Worm (Caenorhabditis elegans): ENCODE results near the gene cyn-3.

cyn-3 gene

DNA sequence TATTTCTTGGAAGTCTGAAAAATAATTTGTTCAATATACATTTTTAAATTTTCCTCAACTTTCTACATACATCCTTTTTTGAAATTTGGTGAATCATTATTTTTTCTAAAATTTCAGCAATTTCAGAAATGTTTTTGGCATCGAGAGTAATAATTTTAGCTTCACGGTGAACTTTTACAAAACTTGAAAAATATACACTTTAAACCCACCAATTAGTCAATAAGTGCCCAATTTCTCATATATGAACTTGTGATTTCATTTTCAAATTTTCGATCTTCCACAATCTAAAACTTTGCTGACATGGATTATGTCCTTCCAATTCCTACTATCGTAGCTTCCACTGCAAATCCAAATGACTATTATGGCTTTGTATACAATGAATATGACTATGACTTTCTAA, 33.9 kb downstream of the cyn-3 start, which contains the start of gene srw-24:
srw-24 (plus strand) TSS at position 301 of the 400 bp plus-strand sequence.
- TF ChIP-seq pqm-1 (tag; optimal IDR thresholded peaks at IDR 0.05) (no peak), rnt-1 (tag; optimal IDR thresholded peaks at IDR 0.05) (no peak), pax-1 (tag; optimal IDR thresholded peaks at IDR 0.05) (no peak), ceh-2 (tag; optimal IDR thresholded peaks at IDR 0.05) (no peak), hlh-30 (tag; optimal IDR thresholded peaks at IDR 0.05; ENCODE audit: insufficient read depth) (no peak), ceh-14 (tag; optimal IDR thresholded peaks at IDR 0.05) (no peak), ceh-18 (tag; optimal IDR thresholded peaks at IDR 0.05) (no peak), ceh-31 (tag; optimal IDR thresholded peaks at IDR 0.05) (no peak), ets-4 (tag; optimal IDR thresholded peaks at IDR 0.05) (no peak), unc-55 (GFP tag; optimal IDR thresholded peaks at IDR 0.05) (no peak), ceh-34 (tag; optimal IDR thresholded peaks at IDR 0.05) (no peak), nhr-11 (tag; optimal IDR thresholded peaks at IDR 0.05) (no peak), syd-9 (tag; optimal IDR thresholded peaks at IDR 0.05) (no peak)

DNA sequence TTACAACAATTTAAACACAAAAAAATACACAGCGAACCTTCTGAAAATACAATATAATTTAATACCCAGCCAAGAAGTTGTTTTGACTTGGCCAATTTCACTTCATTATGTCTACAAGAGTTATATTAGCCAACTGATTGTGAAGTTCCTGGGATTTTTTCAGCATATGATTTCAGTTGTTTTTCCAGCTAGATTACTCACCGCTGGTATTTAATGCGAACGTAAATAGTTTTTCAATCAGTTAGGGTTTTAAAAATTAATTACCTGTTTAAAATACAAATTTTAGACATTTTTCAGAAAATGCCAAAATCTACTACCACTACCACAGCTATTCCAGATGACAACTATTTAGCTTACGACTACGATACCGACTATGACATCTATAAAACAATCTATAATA, 35.9 kb downstream of the cyn-3 start, which contains the start of gene srw-14:
srw-14 (plus strand) TSS at position 301 of the 400 bp plus-strand sequence.
- TF ChIP-seq pha-4 (tag; optimal IDR thresholded peaks at IDR 0.05) (no peak), hlh-13 (GFP tag; optimal IDR thresholded peaks at IDR 0.05) (no peak), pag-3 (tag; optimal IDR thresholded peaks at IDR 0.05; ENCODE audit: borderline replicate concordance) (no peak), zip-5 (tag; optimal IDR thresholded peaks at IDR 0.05) (no peak), che-1 (tag; optimal IDR thresholded peaks at IDR 0.05) (no peak), F13H6.1 (tag; optimal IDR thresholded peaks at IDR 0.05) (no peak), hlh-8 (tag; optimal IDR thresholded peaks at IDR 0.05) (no peak), elt-2 (tag; optimal IDR thresholded peaks at IDR 0.05) (no peak), ceh-6 (GFP tag; optimal IDR thresholded peaks at IDR 0.05) (no peak), ceh-14 (tag; optimal IDR thresholded peaks at IDR 0.05) (no peak), nhr-232 (tag; optimal IDR thresholded peaks at IDR 0.05) (no peak), npax-4 (tag; optimal IDR thresholded peaks at IDR 0.05) (no peak), hlh-6 (tag; optimal IDR thresholded peaks at IDR 0.05) (no peak), gmeb-2 (tag; optimal IDR thresholded peaks at IDR 0.05) (no peak), ceh-2 (tag; optimal IDR thresholded peaks at IDR 0.05) (no peak)

DNA sequence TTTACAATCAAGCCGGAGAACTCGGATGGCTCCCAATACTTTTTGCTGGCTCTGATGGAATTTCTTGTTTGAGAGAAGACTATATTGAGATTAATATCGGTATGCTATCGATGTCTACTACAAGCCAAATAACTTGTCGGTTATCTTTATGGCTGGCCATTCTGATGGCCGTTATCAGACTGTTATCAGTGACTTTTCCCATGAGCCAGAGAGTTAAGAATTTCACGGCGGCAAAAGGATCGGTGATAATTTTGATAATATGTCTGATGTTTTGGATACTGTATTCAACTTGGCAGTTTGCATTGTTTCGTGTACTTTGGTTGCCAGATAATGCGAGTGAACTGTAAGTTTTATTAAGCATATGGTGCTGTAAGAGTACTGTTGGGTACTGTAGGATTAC, 36.5 kb downstream of the cyn-3 start:
- TF ChIP-seq elt-2 (tag; optimal IDR thresholded peaks at IDR 0.05) = peak; percentile 95
- no peak for TF ChIP-seq hlh-15 (tag; optimal IDR thresholded peaks at IDR 0.05)

DNA sequence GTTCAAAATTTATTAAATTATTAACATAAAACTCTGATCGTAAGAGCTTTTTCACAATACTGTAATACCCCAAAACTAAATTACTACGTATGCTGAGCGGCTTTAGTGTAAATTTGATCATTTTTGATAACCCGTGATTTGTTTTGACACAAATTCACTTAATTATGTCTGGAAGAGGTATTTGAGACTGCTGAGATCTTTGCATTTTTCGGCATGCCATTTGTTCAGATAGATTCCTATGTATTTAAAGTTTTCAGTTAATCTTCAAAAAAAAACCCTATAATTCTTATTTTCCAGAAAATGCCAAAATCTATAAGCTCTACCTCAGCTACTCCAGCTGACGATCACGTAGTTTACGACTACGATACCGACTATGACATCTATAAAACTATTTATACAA, 40.5 kb downstream of the cyn-3 start, which contains the start of gene srw-15:
srw-15 (plus strand) TSS at position 301 of the 400 bp plus-strand sequence.
- TF ChIP-seq sox-4 (tag; optimal IDR thresholded peaks at IDR 0.05) (no peak), eyg-1 (tag; optimal IDR thresholded peaks at IDR 0.05) (no peak), syd-9 (tag; optimal IDR thresholded peaks at IDR 0.05) (no peak), K02D7.2 (tag; optimal IDR thresholded peaks at IDR 0.05) (no peak), nhr-11 (tag; optimal IDR thresholded peaks at IDR 0.05) (no peak)

DNA sequence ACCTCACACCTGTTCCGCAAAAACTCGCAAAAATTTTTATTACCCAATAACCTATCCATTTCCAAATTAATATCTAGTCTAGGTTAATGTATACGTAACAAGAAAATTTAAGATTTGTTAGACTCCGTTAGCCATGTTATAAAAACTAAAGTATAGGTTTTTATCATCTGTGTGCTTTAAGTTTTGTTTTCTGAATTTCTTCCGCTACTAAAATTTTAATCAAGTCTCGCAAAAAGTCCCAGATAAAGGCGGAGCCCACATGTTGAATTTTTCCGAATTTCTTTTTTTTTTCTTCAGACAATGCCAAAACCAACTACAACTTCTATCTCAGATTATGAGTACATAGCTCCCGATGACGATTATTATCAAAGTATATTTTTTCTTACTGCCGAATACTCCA, 42.5 kb downstream of the cyn-3 start, which contains the start of gene srw-13:
srw-13 (plus strand) TSS at position 301 of the 400 bp plus-strand sequence.
- TF ChIP-seq sox-2 (GFP tag; IDR thresholded peaks at IDR 0.05) = no peak
- TF ChIP-seq hlh-8 (tag; optimal IDR thresholded peaks at IDR 0.05) = no peak
- no peak for TF ChIP-seq fax-1 (tag; optimal IDR thresholded peaks at IDR 0.05)
- no peak for TF ChIP-seq gmeb-2 (tag; optimal IDR thresholded peaks at IDR 0.05)
- TF ChIP-seq odd-2 (tag; optimal IDR thresholded peaks at IDR 0.05) = no peak
- no peak for TF ChIP-seq pha-4 (tag; optimal IDR thresholded peaks at IDR 0.05)
- no peak for TF ChIP-seq unc-42 (tag; optimal IDR thresholded peaks at IDR 0.05)
- no peak for TF ChIP-seq pqm-1 (tag; optimal IDR thresholded peaks at IDR 0.05)
- TF ChIP-seq ceh-18 (tag; optimal IDR thresholded peaks at IDR 0.05) = no peak
- TF ChIP-seq ref-2 (tag; optimal IDR thresholded peaks at IDR 0.05) = no peak
- no peak for TF ChIP-seq nhr-232 (tag; optimal IDR thresholded peaks at IDR 0.05)
